Fruit fly (Drosophila melanogaster): ENCODE results near the gene Ack.

The Ack gene

dm6 chr3L:4070996-4071379, 37.0 kb upstream of the Ack start (continued):
- peak; percentile 42 for TF ChIP-seq HLH54F (GFP tag; optimal IDR thresholded peaks at IDR 0.05)
- peak; percentile 78 for TF ChIP-seq ase (GFP tag; IDR thresholded peaks at IDR 0.05)
- TF ChIP-seq CG1832 (GFP tag; optimal IDR thresholded peaks at IDR 0.05), result no peak
- TF ChIP-seq CG7745 (tag; optimal IDR thresholded peaks at IDR 0.05), result no peak
- TF ChIP-seq Spps (tag; optimal IDR thresholded peaks at IDR 0.05), result peak; percentile 4
- TF ChIP-seq gcm (GFP tag; optimal IDR thresholded peaks at IDR 0.05), result no peak
- TF ChIP-seq bigmax (GFP tag; optimal IDR thresholded peaks at IDR 0.05), result no peak
- TF ChIP-seq prd (optimal IDR thresholded peaks at IDR 0.05), result no peak
- peak; percentile 66 for TF ChIP-seq prd (GFP tag; IDR thresholded peaks at IDR 0.05)
- TF ChIP-seq Aef1 (GFP tag; IDR thresholded peaks at IDR 0.05), result peak; percentile 69
- TF ChIP-seq Rx (GFP tag; IDR thresholded peaks at IDR 0.05), result peak; percentile 68
- TF ChIP-seq esg (GFP tag; conservative IDR thresholded peaks at IDR 0.05), result peak; percentile 81
- 0 out of 2 replicates have a peak, but pooled peaks have one; percentile 33 for TF ChIP-seq aop (GFP tag; IDR thresholded peaks at IDR 0.05)
- TF ChIP-seq Hmr (GFP tag; optimal IDR thresholded peaks at IDR 0.05), result no peak
- TF ChIP-seq ftz-f1 (GFP tag; optimal IDR thresholded peaks at IDR 0.05), result no peak
- TF ChIP-seq ac (GFP tag; optimal IDR thresholded peaks at IDR 0.05), result no peak
- TF ChIP-seq CG3407 (GFP tag; optimal IDR thresholded peaks at IDR 0.05), result no peak
- TF ChIP-seq Dip3 (GFP tag; optimal IDR thresholded peaks at IDR 0.05), result peak; percentile 9
- peak; percentile 0 for TF ChIP-seq CG18764 (GFP tag; optimal IDR thresholded peaks at IDR 0.05)
- TF ChIP-seq hkb (optimal IDR thresholded peaks at IDR 0.05), result no peak
- TF ChIP-seq hkb (GFP tag; IDR thresholded peaks at IDR 0.05), result peak; percentile 80
- TF ChIP-seq jing (GFP tag; optimal IDR thresholded peaks at IDR 0.05), result peak; percentile 68
- TF ChIP-seq scrt (GFP tag; optimal IDR thresholded peaks at IDR 0.05), result no peak
- no peak for TF ChIP-seq disco-r (GFP tag; optimal IDR thresholded peaks at IDR 0.05)
- no peak for TF ChIP-seq CG7963 (GFP tag; IDR thresholded peaks at IDR 0.05; ENCODE audit: partially characterized antibody)
- TF ChIP-seq CG2678 (tag; optimal IDR thresholded peaks at IDR 0.05), result peak; percentile 37
- peak; percentile 46 for TF ChIP-seq CG7556 (GFP tag; optimal IDR thresholded peaks at IDR 0.05)
- TF ChIP-seq gem (tag; optimal IDR thresholded peaks at IDR 0.05), result peak; percentile 64
- no peak for TF ChIP-seq CG12155 (GFP tag; optimal IDR thresholded peaks at IDR 0.05)
- peak; percentile 85 for TF ChIP-seq corto (GFP tag; optimal IDR thresholded peaks at IDR 0.05)
- no peak for TF ChIP-seq NK7.1 (GFP tag; optimal IDR thresholded peaks at IDR 0.05)
- TF ChIP-seq Optix (GFP tag; IDR thresholded peaks at IDR 0.05), result peak; percentile 13; the same call in 1 of the 3 replicates
- no peak for TF ChIP-seq CG33213 (GFP tag; optimal IDR thresholded peaks at IDR 0.05)
- TF ChIP-seq eyg (GFP tag; optimal IDR thresholded peaks at IDR 0.05), result no peak
- peak; percentile 79 for TF ChIP-seq CG32532 (GFP tag; IDR thresholded peaks at IDR 0.05)
- TF ChIP-seq slp2 (GFP tag; optimal IDR thresholded peaks at IDR 0.05), result no peak
- TF ChIP-seq dimm (GFP tag; IDR thresholded peaks at IDR 0.05), result 0 out of 2 replicates have a peak, but pooled peaks have one; percentile 28
- TF ChIP-seq CG17328 (GFP tag; IDR thresholded peaks at IDR 0.05), result peak; percentile 79
- no peak for TF ChIP-seq Eip74EF (GFP tag; optimal IDR thresholded peaks at IDR 0.05)
- peak; percentile 20 for TF ChIP-seq CG15269 (tag; optimal IDR thresholded peaks at IDR 0.05)
- no peak for TF ChIP-seq cas (GFP tag; IDR thresholded peaks at IDR 0.05)
- TF ChIP-seq NC2α (GFP tag; optimal IDR thresholded peaks at IDR 0.05), result no peak
- peak; percentile 15 for TF ChIP-seq CG1233 (GFP tag; optimal IDR thresholded peaks at IDR 0.05)
- TF ChIP-seq CG12942 (GFP tag; optimal IDR thresholded peaks at IDR 0.05), result no peak
- TF ChIP-seq Dref (GFP tag; IDR thresholded peaks at IDR 0.05), result no peak
- TF ChIP-seq Rfx (GFP tag; IDR thresholded peaks at IDR 0.05), result peak; percentile 80
- no peak for TF ChIP-seq Trl (optimal IDR thresholded peaks at IDR 0.05)
- TF ChIP-seq Trl (GFP tag; optimal IDR thresholded peaks at IDR 0.05), result no peak
- TF ChIP-seq Tbp (GFP tag; optimal IDR thresholded peaks at IDR 0.05), result no peak
- no peak for TF ChIP-seq wdn (GFP tag; IDR thresholded peaks at IDR 0.05)
- TF ChIP-seq Hmx (GFP tag; optimal IDR thresholded peaks at IDR 0.05), result peak; percentile 6
- no peak for TF ChIP-seq chinmo (GFP tag; IDR thresholded peaks at IDR 0.05; ENCODE audit: partially characterized antibody)
- TF ChIP-seq ara (GFP tag; IDR thresholded peaks at IDR 0.05), result peak; percentile 75

All from whole organism, embryonic.